Fruit fly (Drosophila melanogaster) whole organism, adult: ENCODE measurements around the gene Jwa.

ENCODE experiments used
- CG11617 ChIP-seq: fragments of 200-800 bp; sonication (Bioruptor generic); optimal IDR thresholded peaks from 2 replicates; lab custom pipeline; 2017; ENCODE audit warnings: mild to moderate bottlenecking, missing biosample characterization, missing genetic modification reagents, missing genetic modification characterization
- CG12768 ChIP-seq: fragments of 200-800 bp; sonication (Bioruptor generic); optimal IDR thresholded peaks from 2 replicates; lab custom pipeline; 2017; ENCODE audit warnings: missing biosample characterization, missing genetic modification characterization, mild to moderate bottlenecking, moderate library complexity, missing genetic modification reagents
- CG14711 ChIP-seq: fragments of 200-800 bp; sonication (Bioruptor generic); optimal IDR thresholded peaks from 2 replicates; lab custom pipeline; 2018; ENCODE audit warnings: missing biosample characterization, mild to moderate bottlenecking, missing genetic modification characterization, moderate library complexity
- CG1620 ChIP-seq: fragments of 200-800 bp; sonication (Bioruptor generic); optimal IDR thresholded peaks from 2 replicates; lab custom pipeline; 2016; ENCODE audit warnings: missing biosample characterization, missing genetic modification characterization
- CG33017 ChIP-seq: fragments of 200-800 bp; sonication (Bioruptor generic); optimal IDR thresholded peaks from 2 replicates; lab custom pipeline; 2018; ENCODE audit warnings: missing biosample characterization, mild to moderate bottlenecking, missing genetic modification characterization, moderate library complexity
- CG5204 ChIP-seq: fragments of 200-800 bp; sonication (Bioruptor generic); optimal IDR thresholded peaks from 2 replicates; lab custom pipeline; 2016; ENCODE audit warnings: missing biosample characterization, missing genetic modification characterization
- CG7045 ChIP-seq: fragments of 200-800 bp; sonication (Bioruptor generic); optimal IDR thresholded peaks from 2 replicates; lab custom pipeline; 2017; ENCODE audit warnings: missing biosample characterization, mild to moderate bottlenecking, missing genetic modification characterization
- CG7101 ChIP-seq: fragments of 200-800 bp; sonication (Bioruptor generic); optimal IDR thresholded peaks from 2 replicates; lab custom pipeline; 2018; ENCODE audit warnings: missing biosample characterization, mild to moderate bottlenecking, missing genetic modification characterization, moderate library complexity
- Clk ChIP-seq: fragments of 200-800 bp; sonication (Bioruptor generic); optimal IDR thresholded peaks from 2 replicates; lab custom pipeline; 2017; ENCODE audit warnings: missing biosample characterization, missing genetic modification characterization
- Crg-1 ChIP-seq: fragments of 200-800 bp; sonication (Bioruptor generic); optimal IDR thresholded peaks from 2 replicates; lab custom pipeline; 2016; ENCODE audit warnings: missing biosample characterization, missing genetic modification characterization
- Hr96 ChIP-seq: fragments of 200-800 bp; sonication (Bioruptor generic); optimal IDR thresholded peaks from 2 replicates; lab custom pipeline; 2016; ENCODE audit warnings: missing biosample characterization, missing genetic modification characterization
- Mnt ChIP-seq: fragments of 200-800 bp; sonication (Bioruptor generic); optimal IDR thresholded peaks from 2 replicates; lab custom pipeline; 2016; ENCODE audit warnings: missing biosample characterization, mild to moderate bottlenecking, missing genetic modification characterization
- bab1 ChIP-seq: fragments of 200-800 bp; sonication (Bioruptor generic); optimal IDR thresholded peaks from 3 replicates; lab custom pipeline; 2019; ENCODE audit warnings: missing biosample characterization, mild to moderate bottlenecking, missing genetic modification characterization, moderate library complexity
- cic ChIP-seq: fragments of 200-800 bp; sonication (Bioruptor generic); optimal IDR thresholded peaks from 2 replicates; lab custom pipeline; 2017; ENCODE audit warnings: missing biosample characterization, mild to moderate bottlenecking, missing genetic modification characterization, moderate library complexity
- cnc ChIP-seq, 2 experiments: fragments of >200 bp; optimal IDR thresholded peaks; 2 replicates each; lab custom pipeline; 2017
- kay ChIP-seq: fragments of 200-800 bp; sonication (Bioruptor generic); peaks from one replicate; lab custom pipeline; 2016; ENCODE audit warnings: missing biosample characterization, missing genetic modification characterization, borderline replicate concordance
- ovo ChIP-seq: fragments of 200-800 bp; sonication (Bioruptor generic); optimal IDR thresholded peaks from 2 replicates; lab custom pipeline; 2016; ENCODE audit warnings: missing biosample characterization, missing genetic modification characterization
- pad ChIP-seq: fragments of 200-800 bp; sonication (Bioruptor generic); optimal IDR thresholded peaks from 3 replicates; lab custom pipeline; 2017; ENCODE audit warnings: missing biosample characterization, missing genetic modification characterization, mild to moderate bottlenecking, moderate library complexity, missing genetic modification reagents
- tj ChIP-seq: fragments of 200-800 bp; sonication (Bioruptor generic); optimal IDR thresholded peaks from 3 replicates; lab custom pipeline; 2017; ENCODE audit warnings: missing biosample characterization, mild to moderate bottlenecking, missing genetic modification characterization, moderate library complexity
- toe ChIP-seq: fragments of 200-800 bp; sonication (Bioruptor generic); optimal IDR thresholded peaks from 2 replicates; lab custom pipeline; 2016; ENCODE audit warnings: missing biosample characterization, missing genetic modification characterization

Jwa gene

dm6 chr2L:18694724-18695105 lies 10.8 kb downstream of the Jwa start:
- TF ChIP-seq pad (GFP tag; lab: Kevin White, UChicago) (no peak), kay (peak; percentile 83), CG14711 (tag; lab: Kevin White, UChicago) (peak; percentile 30), tj (GFP tag; lab: Kevin White, UChicago) (peak; percentile 11)

dm6 chr2L:18693877-18694723 lies 11.4 kb downstream of the Jwa start:
- TF ChIP-seq pad (GFP tag; lab: Kevin White, UChicago) = peak; percentile 0
- no peak for TF ChIP-seq toe (GFP tag; lab: Kevin White, UChicago)
- TF ChIP-seq CG11617 = peak; percentile 38
- TF ChIP-seq CG33017 = peak; percentile 0
- peak; percentile 91 for TF ChIP-seq bab1 (GFP tag; lab: Kevin White, UChicago)
- peak; percentile 98 for TF ChIP-seq kay
- peak; percentile 10 for TF ChIP-seq tj (GFP tag; lab: Kevin White, UChicago)
- TF ChIP-seq cic (GFP tag; lab: Kevin White, UChicago) = peak; percentile 28
- peak; percentile 6 for TF ChIP-seq CG7045 (GFP tag; lab: Kevin White, UChicago)
- no peak for TF ChIP-seq CG5204 (GFP tag; lab: Kevin White, UChicago)
- peak; percentile 42 for TF ChIP-seq Mnt
- TF ChIP-seq ovo (GFP tag; lab: Kevin White, UChicago) = no peak
- no peak for TF ChIP-seq cnc (optimal IDR thresholded peaks at IDR 0.05; lab: Kevin White, UChicago)
- TF ChIP-seq Hr96 = peak; percentile 7
- peak; percentile 43 for TF ChIP-seq CG7101 (tag; lab: Kevin White, UChicago)
- TF ChIP-seq CG1620 (GFP tag; lab: Kevin White, UChicago) = no peak
- TF ChIP-seq Clk = peak; percentile 6
- no peak for TF ChIP-seq CG14711 (tag; lab: Kevin White, UChicago)
- TF ChIP-seq CG12768 = peak; percentile 54
- peak; percentile 22 for TF ChIP-seq Crg-1 (GFP tag; lab: Kevin White, UChicago)

- peak; percentile 36 for TF ChIP-seq CG14711 (tag; lab: Kevin White, UChicago)
- TF ChIP-seq ovo (GFP tag; lab: Kevin White, UChicago) = no peak
- peak; percentile 50 for TF ChIP-seq Mnt
- no peak for TF ChIP-seq CG5204 (GFP tag; lab: Kevin White, UChicago)
- no peak for TF ChIP-seq Hr96
- peak; percentile 84 for TF ChIP-seq kay
These were observed 16.1 kb downstream of the Jwa start, which contains the start of gene CG10336 for dm6 chr2L:18689376-18689775. CG10336 (plus strand) TSS chr2L:18689528.

dm6 chr2L:18688646-18689296 lies 16.7 kb downstream of the Jwa start, which contains the start of gene msl-1:
msl-1 (minus strand) TSS chr2L:18688800.
- TF ChIP-seq tj (GFP tag; lab: Kevin White, UChicago) (peak; percentile 38), CG7101 (tag; lab: Kevin White, UChicago) (no peak), pad (GFP tag; lab: Kevin White, UChicago) (no peak), bab1 (GFP tag; lab: Kevin White, UChicago) (no peak), kay (no peak), CG12768 (no peak), Mnt (peak; percentile 27), CG33017 (no peak), CG7045 (GFP tag; lab: Kevin White, UChicago) (no peak), cic (GFP tag; lab: Kevin White, UChicago) (no peak), CG1620 (GFP tag; lab: Kevin White, UChicago) (peak; percentile 69)

dm6 chr2L:18687827-18688226 lies 17.7 kb downstream of the Jwa start:
- TF ChIP-seq cnc (optimal IDR thresholded peaks at IDR 0.05; lab: Kevin White, UChicago) = no peak
- TF ChIP-seq ovo (GFP tag; lab: Kevin White, UChicago) = no peak

dm6 chr2L:18681903-18682302 lies 23.6 kb downstream of the Jwa start, which contains the start of gene tos:
tos (minus strand) TSS chr2L:18682075.
- no peak for TF ChIP-seq CG12768
- peak; percentile 24 for TF ChIP-seq kay
- peak; percentile 12 for TF ChIP-seq Crg-1 (GFP tag; lab: Kevin White, UChicago)
- no peak for TF ChIP-seq tj (GFP tag; lab: Kevin White, UChicago)
- peak; percentile 7 for TF ChIP-seq CG1620 (GFP tag; lab: Kevin White, UChicago)
- TF ChIP-seq cnc (optimal IDR thresholded peaks at IDR 0.05; lab: Kevin White, UChicago) = no peak
- peak; percentile 9 for TF ChIP-seq bab1 (GFP tag; lab: Kevin White, UChicago)
- TF ChIP-seq CG11617 = no peak
- peak; percentile 33 for TF ChIP-seq CG7101 (tag; lab: Kevin White, UChicago)
- no peak for TF ChIP-seq ovo (GFP tag; lab: Kevin White, UChicago)
